Worm (Caenorhabditis elegans): ENCODE data around the gene F42G2.5.

Gene F42G2.5

DNA sequence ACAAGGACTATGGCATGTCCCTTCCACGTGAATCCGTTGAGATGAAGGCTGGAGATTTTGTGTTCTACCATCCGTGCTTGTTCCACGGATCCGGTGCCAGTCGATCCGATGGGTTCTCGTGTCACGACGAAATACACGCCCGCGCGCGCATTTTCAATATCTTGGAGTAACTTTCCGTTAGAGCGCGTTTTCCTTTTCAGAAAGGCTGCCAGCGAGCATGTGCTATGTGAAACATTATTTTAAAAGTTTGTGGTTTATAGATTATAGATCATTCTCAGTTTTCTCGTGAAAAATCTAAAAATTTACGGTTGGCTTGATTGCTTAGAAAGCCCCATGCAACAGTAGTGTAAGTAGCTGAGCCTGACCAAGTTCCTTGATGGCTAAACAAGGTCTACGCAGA is 1.0 kb upstream of the F42G2.5 start, which contains the start of gene fbxc-20:
Gene fbxc-20, plus strand, starts transcription at position 301 of the 400 bp plus-strand sequence.
- TF ChIP-seq nhr-80 (tag; optimal IDR thresholded peaks at IDR 0.05) = no peak
- no peak for TF ChIP-seq lin-40 (tag; optimal IDR thresholded peaks at IDR 0.05)
- TF ChIP-seq F57C9.4 (tag; optimal IDR thresholded peaks at IDR 0.05) = no peak
- no peak for TF ChIP-seq mel-28 (tag; optimal IDR thresholded peaks at IDR 0.05; ENCODE audit: borderline replicate concordance)
- no peak for TF ChIP-seq nhr-120 (GFP tag; IDR thresholded peaks at IDR 0.05)
- TF ChIP-seq F52B5.7 (tag; optimal IDR thresholded peaks at IDR 0.05) = no peak
- no peak for TF ChIP-seq egl-18 (GFP tag; IDR thresholded peaks at IDR 0.05)
- no peak for TF ChIP-seq B0336.3 (GFP tag; IDR thresholded peaks at IDR 0.05)
- TF ChIP-seq ztf-26 (tag; optimal IDR thresholded peaks at IDR 0.05) = no peak
- TF ChIP-seq nhr-179 (tag; optimal IDR thresholded peaks at IDR 0.05) = no peak
- no peak for TF ChIP-seq ama-1 (optimal IDR thresholded peaks at IDR 0.05)
- TF ChIP-seq ama-1 (GFP tag; optimal IDR thresholded peaks at IDR 0.05) = no peak
- TF ChIP-seq Y95B8A.8 (GFP tag; IDR thresholded peaks at IDR 0.05) = no peak
- TF ChIP-seq xnd-1 (tag; optimal IDR thresholded peaks at IDR 0.05) = no peak
- no peak for TF ChIP-seq lin-54 (GFP tag; optimal IDR thresholded peaks at IDR 0.05)

DNA sequence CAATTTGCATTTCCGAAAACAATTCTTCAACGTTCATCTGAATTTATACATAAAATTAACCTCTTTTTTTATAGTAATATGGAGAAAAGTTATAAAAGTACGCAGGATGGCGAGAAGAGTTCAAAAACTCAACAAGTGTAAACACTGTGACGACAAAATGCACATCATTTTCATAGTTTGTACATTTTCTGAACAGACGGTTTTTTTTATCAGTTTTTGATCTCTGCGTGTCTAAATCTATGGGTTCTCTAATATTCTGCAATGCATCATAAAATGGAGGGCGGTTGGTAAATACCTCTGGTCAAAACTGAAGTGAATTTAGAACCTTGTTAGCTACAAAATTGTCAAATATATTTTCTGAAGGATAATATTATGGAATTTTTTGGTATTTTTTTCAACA is 2.4 kb downstream of the F42G2.5 start, which contains the start of gene fbxa-4:
Gene fbxa-4, minus strand, starts transcription at position 93 of the 400 bp plus-strand sequence.
- peak; percentile 54 for TF ChIP-seq nhr-80 (tag; optimal IDR thresholded peaks at IDR 0.05)
- TF ChIP-seq ets-4 (GFP tag; optimal IDR thresholded peaks at IDR 0.05) = no peak

DNA sequence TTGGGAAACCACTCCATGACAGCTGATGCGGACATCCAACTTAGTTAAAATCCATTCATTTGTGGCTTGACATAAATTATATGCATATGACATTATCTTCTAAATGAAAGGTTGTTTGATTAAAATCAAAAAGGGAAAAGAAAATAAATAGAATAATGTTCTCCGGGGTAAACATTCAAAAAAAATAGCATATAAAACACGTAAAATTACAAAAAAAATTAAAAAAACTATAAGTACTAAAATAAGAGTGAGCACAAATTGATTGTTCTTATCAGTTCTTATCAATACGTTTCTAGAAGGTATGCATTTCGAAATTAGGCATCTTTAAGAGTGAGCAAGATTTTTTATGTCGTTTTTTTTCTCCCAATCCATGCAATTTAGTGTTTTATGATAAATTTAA is 5.1 kb downstream of the F42G2.5 start, which contains the start of gene fbxa-182:
Gene fbxa-182, minus strand, starts transcription at position 101 of the 400 bp plus-strand sequence.
- no peak for TF ChIP-seq F57C9.4 (tag; optimal IDR thresholded peaks at IDR 0.05)
- no peak for TF ChIP-seq bed-2 (GFP tag; IDR thresholded peaks at IDR 0.05)
- TF ChIP-seq chd-7 (tag; optimal IDR thresholded peaks at IDR 0.05) = no peak
- TF ChIP-seq hmg-20 (GFP tag; IDR thresholded peaks at IDR 0.05) = no peak
- no peak for TF ChIP-seq lin-26 (GFP tag; IDR thresholded peaks at IDR 0.05)
- TF ChIP-seq unc-130 (GFP tag; optimal IDR thresholded peaks at IDR 0.05) = no peak

DNA sequence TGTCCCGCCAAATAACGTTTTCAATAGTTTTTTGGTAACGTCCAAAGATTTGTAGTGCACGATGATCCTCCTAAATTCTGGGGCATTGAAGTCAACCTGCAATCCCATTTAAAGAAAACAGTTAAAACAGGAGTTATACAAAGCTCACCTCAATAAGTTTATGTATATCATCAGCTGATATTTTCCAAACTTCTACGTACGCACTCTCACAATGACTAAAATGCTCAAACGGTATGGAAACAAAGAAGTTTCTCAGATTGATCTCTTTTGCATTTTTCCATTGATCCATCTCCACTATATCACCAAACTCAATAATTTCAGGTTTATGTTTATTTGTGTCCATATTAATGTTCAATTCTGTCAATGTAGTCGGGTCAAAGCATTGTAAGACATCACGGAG is 6.2 kb downstream of the F42G2.5 start:
- no peak for TF ChIP-seq T26A5.8 (tag; optimal IDR thresholded peaks at IDR 0.05)
- TF ChIP-seq cebp-2 (GFP tag; IDR thresholded peaks at IDR 0.05) = no peak
- TF ChIP-seq let-526 (GFP tag; IDR thresholded peaks at IDR 0.05) = no peak
- no peak for TF ChIP-seq snpc-1.3 (tag; optimal IDR thresholded peaks at IDR 0.05; ENCODE audit: insufficient read depth)
- no peak for TF ChIP-seq ccch-3 (GFP tag; optimal IDR thresholded peaks at IDR 0.05)

DNA sequence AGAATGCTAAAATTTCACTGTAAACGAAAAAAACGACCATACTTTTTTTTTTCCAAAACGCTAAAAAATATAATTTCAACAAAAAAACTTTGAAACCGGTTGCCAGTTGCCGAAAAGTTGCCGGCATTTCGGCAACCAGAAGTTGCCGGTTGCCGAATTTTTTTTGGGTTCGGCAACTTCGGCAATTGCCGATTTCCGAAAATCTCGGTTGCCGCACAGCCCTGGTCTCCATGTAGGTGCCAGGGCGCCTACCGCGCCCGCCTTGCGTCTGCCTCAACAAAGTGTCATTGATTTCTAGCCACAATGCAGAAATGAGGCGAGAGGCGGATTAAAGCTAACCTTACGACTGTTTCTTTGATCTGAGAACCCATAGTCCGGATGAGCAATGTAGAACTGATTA is 6.7 kb downstream of the F42G2.5 start:
- TF ChIP-seq zfh-2 (GFP tag; conservative IDR thresholded peaks at IDR 0.05) (peak; percentile 63), ztf-22 (GFP tag; optimal IDR thresholded peaks at IDR 0.05) (no peak), ets-4 (GFP tag; optimal IDR thresholded peaks at IDR 0.05) (no peak), F55B11.4 (tag; optimal IDR thresholded peaks at IDR 0.05; ENCODE audit: borderline replicate concordance, insufficient read depth) (no peak), K11D2.4 (GFP tag; IDR thresholded peaks at IDR 0.05) (no peak), attf-5 (GFP tag; optimal IDR thresholded peaks at IDR 0.05) (no peak), tbx-9 (tag; optimal IDR thresholded peaks at IDR 0.05; ENCODE audit: borderline replicate concordance) (no peak), atf-7 (tag; optimal IDR thresholded peaks at IDR 0.05) (no peak), somi-1 (GFP tag; optimal IDR thresholded peaks at IDR 0.05) (no peak), ztf-6 (GFP tag; IDR thresholded peaks at IDR 0.05) (no peak), nfya-2 (GFP tag; IDR thresholded peaks at IDR 0.05) (0 out of 2 replicates have a peak, but pooled peaks have one; percentile 15), snpc-1.3 (tag; optimal IDR thresholded peaks at IDR 0.05; ENCODE audit: insufficient read depth) (no peak), F10E7.11 (tag; optimal IDR thresholded peaks at IDR 0.05) (no peak), ekl-4 (GFP tag; IDR thresholded peaks at IDR 0.05) (no peak), madf-10 (tag; optimal IDR thresholded peaks at IDR 0.05) (no peak)
